Worm (Caenorhabditis elegans) whole organism, mixed stage, embryonic: Measurements from ENCODE around the gene Y82E9BR.10.

ENCODE experiments used
- M03D4.4 ChIP-seq: sonication (generic microtip); optimal IDR thresholded peaks from 2 replicates; lab custom pipeline; 2017; ENCODE audit warnings: mild to moderate bottlenecking, missing genetic modification characterization, missing compliant biosample characterization
- bed-3 ChIP-seq: fragments of 200-800 bp; sonication (Bioruptor generic); optimal IDR thresholded peaks from 3 replicates; lab custom pipeline; 2018; ENCODE audit warnings: mild to moderate bottlenecking, missing genetic modification characterization, moderate library complexity, missing compliant biosample characterization
- ceh-39 ChIP-seq: fragments of 150-350 bp; optimal IDR thresholded peaks from 2 replicates; lab custom pipeline; 2014; ENCODE audit warnings: missing biosample characterization, missing genetic modification characterization
- ceh-43 ChIP-seq: fragments of 200-800 bp; sonication (Bioruptor generic); optimal IDR thresholded peaks from 2 replicates; lab custom pipeline; 2018; ENCODE audit warnings: mild to moderate bottlenecking, missing genetic modification characterization, moderate library complexity, missing compliant biosample characterization
- ceh-83 ChIP-seq: fragments of 200-800 bp; sonication (Bioruptor generic); optimal IDR thresholded peaks from 2 replicates; lab custom pipeline; 2018; ENCODE audit warnings: mild to moderate bottlenecking, missing genetic modification characterization, missing compliant biosample characterization
- drap-1 ChIP-seq: fragments of 200-800 bp; sonication (Bioruptor generic); optimal IDR thresholded peaks from 3 replicates; lab custom pipeline; 2018; ENCODE audit warnings: mild to moderate bottlenecking, missing genetic modification characterization, missing compliant biosample characterization
- elt-1 ChIP-seq: sonication (generic microtip); optimal IDR thresholded peaks from 2 replicates; lab custom pipeline; 2017; ENCODE audit warnings: missing genetic modification characterization, mild to moderate bottlenecking, missing compliant biosample characterization, antibody characterized with exemption, moderate library complexity, borderline replicate concordance; ENCODE audit not compliant: insufficient read depth
- elt-3 ChIP-seq: fragments of 150-350 bp; optimal IDR thresholded peaks from 2 replicates; lab custom pipeline; 2014; ENCODE audit warnings: missing biosample characterization, missing genetic modification characterization
- flh-1 ChIP-seq: fragments of 200-800 bp; sonication (Bioruptor generic); optimal IDR thresholded peaks from 2 replicates; lab custom pipeline; 2018; ENCODE audit warnings: mild to moderate bottlenecking, missing genetic modification characterization, moderate library complexity, missing compliant biosample characterization
- hlh-1 ChIP-seq: fragments of 150-350 bp; optimal IDR thresholded peaks from 2 replicates; lab custom pipeline; 2014; ENCODE audit warnings: missing biosample characterization, missing genetic modification reagents, missing genetic modification characterization
- lin-13 ChIP-seq: fragments of 150-350 bp; optimal IDR thresholded peaks from 2 replicates; lab custom pipeline; 2014; ENCODE audit warnings: missing biosample characterization, missing genetic modification characterization
- lin-32 ChIP-seq: fragments of 200-800 bp; sonication (Bioruptor generic); optimal IDR thresholded peaks from 2 replicates; lab custom pipeline; 2018; ENCODE audit warnings: mild to moderate bottlenecking, missing genetic modification characterization, missing compliant biosample characterization
- lsy-2 ChIP-seq: fragments of 150-350 bp; optimal IDR thresholded peaks from 2 replicates; lab custom pipeline; 2014; ENCODE audit warnings: missing biosample characterization, missing genetic modification characterization
- mab-5 ChIP-seq: fragments of 150-350 bp; optimal IDR thresholded peaks from 2 replicates; lab custom pipeline; 2014; ENCODE audit warnings: missing biosample characterization, missing genetic modification characterization
- mep-1 ChIP-seq: fragments of 150-350 bp; optimal IDR thresholded peaks from 2 replicates; lab custom pipeline; 2017; ENCODE audit warnings: missing biosample characterization, missing genetic modification reagents, missing genetic modification characterization, inconsistent platforms
- mls-2 ChIP-seq: sonication (generic microtip); optimal IDR thresholded peaks from 2 replicates; lab custom pipeline; 2016; ENCODE audit warnings: mild to moderate bottlenecking, missing genetic modification characterization, moderate library complexity, missing compliant biosample characterization
- nhr-12 ChIP-seq: fragments of 150-350 bp; optimal IDR thresholded peaks from 2 replicates; lab custom pipeline; 2014; ENCODE audit warnings: missing biosample characterization, missing genetic modification characterization
- nhr-2 ChIP-seq: fragments of 150-350 bp; optimal IDR thresholded peaks from 2 replicates; lab custom pipeline; 2014; ENCODE audit warnings: missing biosample characterization, missing genetic modification characterization
- nhr-237 ChIP-seq: fragments of 150-350 bp; optimal IDR thresholded peaks from 2 replicates; lab custom pipeline; 2014; ENCODE audit warnings: missing biosample characterization, missing genetic modification characterization
- nhr-28 ChIP-seq: fragments of 150-350 bp; optimal IDR thresholded peaks from 2 replicates; lab custom pipeline; 2014; ENCODE audit warnings: missing biosample characterization, missing genetic modification characterization
- nhr-76 ChIP-seq: sonication (generic microtip); optimal IDR thresholded peaks from 2 replicates; lab custom pipeline; 2017; ENCODE audit warnings: missing biosample characterization, missing genetic modification characterization
- pha-4 ChIP-seq: fragments of 150-350 bp; optimal IDR thresholded peaks from 2 replicates; lab custom pipeline; 2018; ENCODE audit warnings: missing biosample characterization, missing genetic modification reagents, missing genetic modification characterization
- sem-2 ChIP-seq: fragments of 200-800 bp; sonication (Bioruptor generic); optimal IDR thresholded peaks from 2 replicates; lab custom pipeline; 2018; ENCODE audit warnings: mild to moderate bottlenecking, missing genetic modification characterization, missing compliant biosample characterization
- snpc-4 ChIP-seq: fragments of 150-350 bp; optimal IDR thresholded peaks from 2 replicates; lab custom pipeline; 2014; ENCODE audit warnings: missing biosample characterization, missing genetic modification characterization
- sptf-1 ChIP-seq: sonication (generic microtip); optimal IDR thresholded peaks from 2 replicates; lab custom pipeline; 2017; ENCODE audit warnings: mild to moderate bottlenecking, missing genetic modification characterization, moderate library complexity, missing compliant biosample characterization
- tbx-8 ChIP-seq: fragments of 200-800 bp; sonication (Bioruptor generic); optimal IDR thresholded peaks from 2 replicates; lab custom pipeline; 2018; ENCODE audit warnings: mild to moderate bottlenecking, missing genetic modification characterization, moderate library complexity, missing compliant biosample characterization
- unc-120 ChIP-seq: sonication (generic microtip); optimal IDR thresholded peaks from 2 replicates; lab custom pipeline; 2017; ENCODE audit warnings: missing genetic modification characterization, missing compliant biosample characterization; ENCODE audit not compliant: poor library complexity, severe bottlenecking
- unc-39 ChIP-seq: fragments of 150-350 bp; optimal IDR thresholded peaks from 2 replicates; lab custom pipeline; 2014; ENCODE audit warnings: missing biosample characterization, missing genetic modification characterization
- unc-62 ChIP-seq: fragments of 150-350 bp; optimal IDR thresholded peaks from 2 replicates; lab custom pipeline; 2014; ENCODE audit warnings: missing biosample characterization, missing genetic modification reagents, missing genetic modification characterization
- zip-8 ChIP-seq: fragments of 150-350 bp; optimal IDR thresholded peaks from 2 replicates; lab custom pipeline; 2014; ENCODE audit warnings: missing biosample characterization, missing genetic modification characterization

Y82E9BR.10 gene

DNA sequence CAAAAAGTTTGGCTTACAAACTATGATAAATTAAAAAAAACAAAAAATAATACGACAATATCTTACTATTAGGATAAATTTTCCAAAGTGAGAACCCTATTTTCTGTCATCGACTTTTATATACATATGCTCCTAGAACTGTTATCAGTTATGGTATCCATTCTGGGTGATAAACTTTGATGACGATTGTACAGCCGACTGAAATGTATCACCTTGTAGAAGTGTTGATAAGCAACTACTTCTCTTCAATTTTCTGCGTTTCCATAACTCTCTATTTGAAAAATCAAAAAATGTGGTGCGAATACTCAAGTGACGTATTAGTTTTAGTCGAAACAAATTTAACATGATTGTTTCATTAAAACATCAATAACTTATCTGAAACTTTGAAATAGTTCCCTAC lies 14.6 kb upstream of the Y82E9BR.10 start:
- TF ChIP-seq elt-3 (tag; lab: Kevin White, UChicago) (no peak), nhr-12 (tag; lab: Kevin White, UChicago) (no peak)

- no peak for TF ChIP-seq flh-1 (GFP tag; lab: Kevin White, UChicago)
- no peak for TF ChIP-seq tbx-8
- no peak for TF ChIP-seq unc-120 (tag; lab: Kevin White, UChicago)
- no peak for TF ChIP-seq nhr-237 (tag; lab: Kevin White, UChicago)
- no peak for TF ChIP-seq unc-62 (GFP tag; lab: Kevin White, UChicago)
- TF ChIP-seq nhr-2 (tag; lab: Kevin White, UChicago) = no peak
- TF ChIP-seq mep-1 (tag; lab: Kevin White, UChicago) = no peak
- no peak for TF ChIP-seq ceh-43 (GFP tag; lab: Kevin White, UChicago)
- TF ChIP-seq nhr-12 (tag; lab: Kevin White, UChicago) = no peak
- no peak for TF ChIP-seq sem-2
- TF ChIP-seq lsy-2 = no peak
- no peak for TF ChIP-seq bed-3 (GFP tag; lab: Kevin White, UChicago)
- TF ChIP-seq elt-1 (tag; lab: Kevin White, UChicago) = no peak
- TF ChIP-seq nhr-76 (tag; lab: Kevin White, UChicago) = no peak
- no peak for TF ChIP-seq M03D4.4 (tag; lab: Kevin White, UChicago)
Observed at ce11 chrIII:1388274-1389058, 13.1 kb upstream of the Y82E9BR.10 start, which contains the start of gene pals-20. Gene pals-20 (minus strand): TSS chrIII:1388324.

DNA sequence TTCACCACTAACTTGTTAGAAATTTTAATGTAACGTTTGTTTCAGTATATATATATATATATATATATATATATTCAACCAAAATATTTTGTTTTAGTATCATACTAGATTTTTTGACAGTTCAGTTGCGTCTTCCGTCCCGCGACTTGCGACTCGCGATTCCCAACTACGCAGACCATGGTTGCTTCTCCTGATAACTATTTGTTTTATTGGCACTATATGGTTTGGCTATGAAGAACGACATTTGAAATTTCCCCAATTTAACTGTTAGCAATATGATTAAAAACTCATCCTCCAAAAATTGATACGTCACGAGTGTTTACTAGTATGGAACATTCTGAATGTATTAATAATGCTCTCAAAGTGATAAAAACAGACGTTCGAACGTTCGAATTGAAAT lies 9.3 kb upstream of the Y82E9BR.10 start:
- TF ChIP-seq M03D4.4 (tag; lab: Kevin White, UChicago) = no peak
- TF ChIP-seq, all 35 proteins: peak for 0

ce11 chrIII:1384092-1384491 lies 8.7 kb upstream of the Y82E9BR.10 start, which contains the start of the genes fbxa-138 and Y82E9BR.5:
Gene fbxa-138 (minus strand): TSS chrIII:1384252.
Gene Y82E9BR.5 (plus strand): TSS chrIII:1384370.
- TF ChIP-seq elt-3 (tag; lab: Kevin White, UChicago) (no peak), elt-1 (tag; lab: Kevin White, UChicago) (no peak), unc-39 (tag; lab: Kevin White, UChicago) (no peak), ceh-83 (no peak), mab-5 (tag; lab: Kevin White, UChicago) (no peak), ceh-43 (GFP tag; lab: Kevin White, UChicago) (no peak), sptf-1 (tag; lab: Kevin White, UChicago) (no peak), nhr-76 (tag; lab: Kevin White, UChicago) (no peak), ceh-39 (tag; lab: Kevin White, UChicago) (no peak), zip-8 (tag; lab: Kevin White, UChicago) (no peak), bed-3 (GFP tag; lab: Kevin White, UChicago) (no peak), unc-62 (GFP tag; lab: Kevin White, UChicago) (no peak), snpc-4 (tag; lab: Kevin White, UChicago) (no peak), mls-2 (tag; lab: Kevin White, UChicago) (no peak), hlh-1 (tag; lab: Kevin White, UChicago) (no peak), unc-120 (tag; lab: Kevin White, UChicago) (no peak), lin-32 (GFP tag; lab: Kevin White, UChicago) (no peak), mep-1 (tag; lab: Kevin White, UChicago) (no peak), lin-13 (tag; lab: Kevin White, UChicago) (no peak), drap-1 (GFP tag; lab: Kevin White, UChicago) (no peak)

DNA sequence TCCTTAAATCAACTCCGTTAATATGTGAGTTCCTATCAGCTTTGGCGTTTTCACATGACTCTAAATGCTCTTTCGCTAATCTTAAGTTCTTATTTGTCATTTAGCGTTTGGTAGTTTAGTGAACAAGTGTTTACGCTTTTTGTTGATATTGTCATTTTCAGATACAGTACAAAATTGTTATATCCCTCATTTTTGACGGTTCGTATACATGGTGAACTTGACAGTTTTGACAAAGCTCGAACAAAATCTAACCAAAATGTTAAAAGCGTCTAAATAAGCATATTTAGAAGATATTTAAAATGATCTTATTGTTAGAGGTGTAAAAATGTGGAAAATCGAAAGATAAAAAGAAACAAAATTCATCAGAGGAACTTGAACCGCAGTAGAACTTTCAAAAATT lies 8.1 kb upstream of the Y82E9BR.10 start:
- TF ChIP-seq lin-13 (tag; lab: Kevin White, UChicago) = no peak
- TF ChIP-seq nhr-237 (tag; lab: Kevin White, UChicago) = no peak
- TF ChIP-seq pha-4 (tag; lab: Kevin White, UChicago) = no peak
- no peak for TF ChIP-seq nhr-76 (tag; lab: Kevin White, UChicago)
- no peak for TF ChIP-seq nhr-28 (tag; lab: Kevin White, UChicago)
